Fruit fly (Drosophila melanogaster) whole organism, prepupa: ENCODE data around the gene CG4267.

Experiments
- CG11762 ChIP-seq: fragments of 200-800 bp; sonication (Bioruptor generic); optimal IDR thresholded peaks from 3 replicates; lab custom pipeline; 2016; ENCODE audit warnings: missing biosample characterization, missing genetic modification characterization; ENCODE audit not compliant: insufficient read depth
- CG11902 ChIP-seq: fragments of 200-800 bp; sonication (Bioruptor generic); optimal IDR thresholded peaks from 3 replicates; lab custom pipeline; 2016; ENCODE audit warnings: missing biosample characterization, missing genetic modification characterization
- CG16779 ChIP-seq: fragments of 200-800 bp; sonication (Bioruptor generic); optimal IDR thresholded peaks from 3 replicates; lab custom pipeline; 2017; ENCODE audit warnings: missing biosample characterization, mild to moderate bottlenecking, missing genetic modification characterization
- CG3032 ChIP-seq: fragments of 200-800 bp; optimal IDR thresholded peaks from 2 replicates; lab custom pipeline; 2019; ENCODE audit warnings: missing biosample characterization, mild to moderate bottlenecking, missing genetic modification characterization, moderate library complexity
- CG34406 ChIP-seq: fragments of 200-800 bp; sonication (Bioruptor generic); optimal IDR thresholded peaks from 3 replicates; lab custom pipeline; 2016; ENCODE audit warnings: missing biosample characterization, missing genetic modification characterization
- CG6854 ChIP-seq: fragments of 200-800 bp; sonication (Bioruptor generic); optimal IDR thresholded peaks from 2 replicates; lab custom pipeline; 2017; ENCODE audit warnings: missing biosample characterization, mild to moderate bottlenecking, missing genetic modification characterization
- CG8119 ChIP-seq: fragments of 200-800 bp; sonication (Bioruptor generic); IDR thresholded peaks from 3 replicates; pipeline ENCODE4 v1.3.6; 2022; ENCODE audit warnings: missing biosample characterization, missing genetic modification characterization
- CG8319 ChIP-seq: fragments of 200-800 bp; sonication (Bioruptor generic); optimal IDR thresholded peaks from 3 replicates; lab custom pipeline; 2016; ENCODE audit warnings: missing biosample characterization, missing genetic modification characterization
- Eip75B ChIP-seq: fragments of 200-800 bp; sonication (Bioruptor generic); optimal IDR thresholded peaks from 3 replicates; lab custom pipeline; 2016; ENCODE audit warnings: missing biosample characterization, missing genetic modification characterization
- Eip93F ChIP-seq: fragments of 200-800 bp; sonication (Bioruptor generic); optimal IDR thresholded peaks from 2 replicates; lab custom pipeline; 2016; ENCODE audit warnings: missing biosample characterization, mild to moderate bottlenecking, missing genetic modification characterization
- Gug ChIP-seq: fragments of 200-800 bp; sonication (Bioruptor generic); IDR thresholded peaks from 2 replicates; pipeline ENCODE4 v1.3.6; 2022; ENCODE audit warnings: missing biosample characterization, missing genetic modification characterization
- Hr39 ChIP-seq: fragments of 200-800 bp; sonication (Bioruptor generic); optimal IDR thresholded peaks from 2 replicates; lab custom pipeline; 2016; ENCODE audit warnings: missing biosample characterization, missing genetic modification characterization
- Sox15 ChIP-seq: fragments of 200-800 bp; sonication (Bioruptor generic); optimal IDR thresholded peaks from 3 replicates; lab custom pipeline; 2016; ENCODE audit warnings: missing biosample characterization, missing genetic modification characterization
- dac ChIP-seq: fragments of 200-800 bp; sonication (Bioruptor generic); optimal IDR thresholded peaks from 2 replicates; lab custom pipeline; 2017; ENCODE audit warnings: missing biosample characterization, mild to moderate bottlenecking, missing genetic modification characterization
- dsx ChIP-seq: fragments of 200-800 bp; optimal IDR thresholded peaks from 3 replicates; lab custom pipeline; 2019; ENCODE audit warnings: missing biosample characterization, mild to moderate bottlenecking, missing genetic modification characterization, moderate library complexity; ENCODE audit not compliant: poor library complexity, severe bottlenecking
- eg ChIP-seq: fragments of 200-800 bp; sonication (Bioruptor generic); IDR thresholded peaks from 3 replicates; pipeline ENCODE4 v1.3.6; 2022; ENCODE audit warnings: missing biosample characterization, missing genetic modification characterization
- esn ChIP-seq: fragments of 200-800 bp; sonication (Bioruptor generic); optimal IDR thresholded peaks from 2 replicates; lab custom pipeline; 2016; ENCODE audit warnings: missing biosample characterization, mild to moderate bottlenecking, missing genetic modification characterization, moderate library complexity
- fd59A ChIP-seq: fragments of 200-800 bp; sonication (Bioruptor generic); optimal IDR thresholded peaks from 2 replicates; lab custom pipeline; 2017; ENCODE audit warnings: missing biosample characterization, mild to moderate bottlenecking, missing genetic modification characterization, missing genetic modification reagents
- fd85E ChIP-seq: fragments of 200-800 bp; sonication (Bioruptor generic); optimal IDR thresholded peaks from 3 replicates; lab custom pipeline; 2016; ENCODE audit warnings: missing biosample characterization, missing genetic modification characterization
- fkh ChIP-seq: fragments of 200-800 bp; sonication (Bioruptor generic); optimal IDR thresholded peaks from 3 replicates; lab custom pipeline; 2017; ENCODE audit warnings: missing biosample characterization, mild to moderate bottlenecking, missing genetic modification characterization, moderate library complexity
- spab ChIP-seq: fragments of 200-800 bp; sonication (Bioruptor generic); optimal IDR thresholded peaks from 2 replicates; lab custom pipeline; 2017; ENCODE audit warnings: missing biosample characterization, mild to moderate bottlenecking, missing genetic modification characterization, missing genetic modification reagents

Gene CG4267

DNA sequence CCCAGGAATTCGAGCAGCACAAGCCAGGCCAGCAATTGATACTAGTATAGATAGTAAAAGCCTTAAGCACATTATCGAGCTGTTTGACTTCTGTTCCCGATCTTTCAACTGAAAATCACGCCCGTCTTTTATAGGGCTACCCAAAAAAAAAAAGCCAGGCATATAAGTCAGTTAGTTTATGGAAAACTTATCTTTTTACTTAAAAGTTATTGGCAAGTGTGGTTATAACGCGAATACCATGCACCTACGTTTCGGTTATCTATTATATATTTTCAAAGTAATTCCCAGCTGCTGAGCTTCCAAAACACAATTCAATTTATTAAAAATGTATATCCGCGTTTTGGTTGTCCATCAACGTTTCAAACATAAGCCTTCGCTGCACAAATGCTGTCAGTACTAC lies 44.6 kb downstream of the CG4267 start, which contains the start of gene CG31681:
Gene CG31681, minus strand, starts transcription at position 101 of the 400 bp plus-strand sequence.
- TF ChIP-seq Gug (GFP tag; lab: Robert Waterston, UW) (no peak), fd59A (no peak), eg (GFP tag; lab: Robert Waterston, UW) (no peak), CG11902 (GFP tag; lab: Kevin White, UChicago) (no peak)

DNA sequence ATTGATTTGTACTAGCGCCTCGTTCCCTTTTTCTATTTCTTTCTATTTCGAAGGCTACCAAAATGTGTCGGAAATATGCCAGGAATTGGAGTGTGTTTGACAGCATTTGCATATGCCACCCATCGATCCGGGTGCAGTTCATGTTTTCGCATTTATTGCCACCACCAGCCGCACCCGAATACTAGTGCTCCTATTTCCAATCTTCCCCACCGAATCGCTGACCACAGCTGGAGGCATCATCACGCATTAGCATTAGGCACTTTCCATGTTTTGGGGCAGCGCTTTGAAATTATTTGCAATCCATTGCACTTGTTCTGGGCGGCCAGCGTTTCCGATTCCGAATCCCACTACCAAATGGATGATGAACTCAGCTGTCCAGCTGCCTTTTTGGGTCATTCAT lies 45.6 kb downstream of the CG4267 start, which contains the start of gene CG42658:
Gene CG42658, minus strand, starts transcription at position 101 of the 400 bp plus-strand sequence.
- TF ChIP-seq CG11902 (GFP tag; lab: Kevin White, UChicago) = no peak

DNA sequence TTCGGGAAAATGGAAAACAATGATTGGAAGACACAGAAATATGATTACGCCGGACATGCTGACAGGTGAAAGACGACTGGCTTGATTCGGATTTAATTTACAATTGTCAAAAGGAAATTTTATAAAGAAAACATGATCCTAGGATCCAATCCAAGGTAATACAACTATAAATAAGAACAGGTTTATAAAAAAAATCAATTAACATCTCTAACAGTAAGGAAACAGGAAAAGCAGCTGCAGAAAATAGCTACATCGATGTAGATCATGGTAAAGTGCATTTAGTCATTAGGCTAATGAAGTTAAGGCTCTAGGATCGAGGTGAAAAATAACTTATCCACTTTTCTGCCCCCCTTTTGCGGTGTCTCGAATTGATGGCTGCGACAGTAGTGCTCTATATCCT lies 47.1 kb downstream of the CG4267 start, which contains the start of gene CG17237:
Gene CG17237, minus strand, starts transcription at position 101 of the 400 bp plus-strand sequence.
- TF ChIP-seq fd59A (no peak), Hr39 (GFP tag; lab: Kevin White, UChicago) (no peak), dac (no peak)

DNA sequence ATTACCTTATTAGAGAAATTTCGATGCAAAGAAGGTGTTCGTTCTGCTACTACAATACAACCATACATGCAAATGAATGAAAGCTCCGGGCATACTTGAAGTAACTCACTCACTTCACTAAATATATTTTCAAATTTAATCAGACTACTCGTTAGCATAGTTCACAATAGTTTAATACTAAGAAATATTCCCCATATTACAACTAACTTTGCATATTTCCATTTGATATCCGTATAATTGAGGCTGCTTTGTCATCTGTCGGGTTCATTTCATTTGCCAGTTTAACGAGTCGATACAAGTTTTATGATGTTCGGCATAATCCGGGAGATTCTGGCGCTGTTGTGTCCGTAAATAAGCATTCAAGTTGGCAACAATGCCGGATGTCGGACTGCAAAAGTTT lies 48.5 kb downstream of the CG4267 start, which contains the start of gene robl22E:
Gene robl22E, minus strand, starts transcription at position 101 of the 400 bp plus-strand sequence.
- TF ChIP-seq Eip75B (GFP tag; lab: Kevin White, UChicago) (no peak), Hr39 (GFP tag; lab: Kevin White, UChicago) (no peak), Eip93F (GFP tag; lab: Kevin White, UChicago) (no peak), CG6854 (GFP tag; lab: Kevin White, UChicago) (no peak), fkh (no peak), CG34406 (GFP tag; lab: Kevin White, UChicago) (no peak), spab (GFP tag; lab: Kevin White, UChicago) (no peak), dsx (no peak), Sox15 (GFP tag; lab: Kevin White, UChicago) (no peak), CG11762 (GFP tag; lab: Kevin White, UChicago) (no peak), CG8319 (GFP tag; lab: Kevin White, UChicago) (no peak), CG8119 (GFP tag; lab: Robert Waterston, UW) (no peak), Gug (GFP tag; lab: Robert Waterston, UW) (no peak), esn (GFP tag; lab: Kevin White, UChicago) (no peak), fd85E (GFP tag; lab: Kevin White, UChicago) (no peak), CG11902 (GFP tag; lab: Kevin White, UChicago) (no peak), CG3032 (tag; lab: Kevin White, UChicago) (no peak), CG16779 (tag; lab: Kevin White, UChicago) (no peak)
